Worm (Caenorhabditis elegans) whole organism, L1 larva: ENCODE measurements around the gene str-227.

ENCODE experiments used
- C04F5.9 ChIP-seq: sonication (generic microtip); optimal IDR thresholded peaks from 2 replicates; lab custom pipeline; 2016; ENCODE audit warnings: missing genetic modification characterization, missing compliant biosample characterization
- C16A3.4 ChIP-seq: fragments of 150-350 bp; optimal IDR thresholded peaks from 2 replicates; lab custom pipeline; 2014; ENCODE audit warnings: missing biosample characterization, missing genetic modification characterization
- aha-1 ChIP-seq: fragments of 150-350 bp; optimal IDR thresholded peaks from 2 replicates; lab custom pipeline; 2014; ENCODE audit warnings: missing biosample characterization, missing genetic modification characterization
- alr-1 ChIP-seq: fragments of 200-800 bp; sonication (Bioruptor generic); optimal IDR thresholded peaks from 2 replicates; lab custom pipeline; 2018; ENCODE audit warnings: borderline replicate concordance, mild to moderate bottlenecking, missing genetic modification characterization, missing compliant biosample characterization
- ama-1 ChIP-seq: fragments of 150-350 bp; optimal IDR thresholded peaks from 2 replicates; lab custom pipeline; 2014
- blmp-1 ChIP-seq: fragments of 150-350 bp; optimal IDR thresholded peaks from 2 replicates; lab custom pipeline; 2014; ENCODE audit warnings: missing biosample characterization, missing genetic modification characterization
- ceh-63 ChIP-seq: fragments of 200-800 bp; sonication (Bioruptor generic); optimal IDR thresholded peaks from 2 replicates; lab custom pipeline; 2018; ENCODE audit warnings: mild to moderate bottlenecking, missing genetic modification characterization, missing compliant biosample characterization
- ceh-90 ChIP-seq: sonication (generic microtip); optimal IDR thresholded peaks from 2 replicates; lab custom pipeline; 2016; ENCODE audit warnings: missing genetic modification characterization, missing compliant biosample characterization
- dpl-1 ChIP-seq, 3 experiments: fragments of 150-350 bp in 2 of 3; sonication (generic microtip) in 1 of 3; optimal IDR thresholded peaks; 2 replicates each; lab custom pipeline; 2014 to 2017; ENCODE audit warnings: missing biosample characterization in 3 of 3, missing genetic modification characterization in 3 of 3, missing genetic modification reagents in 3 of 3
- dsc-1 ChIP-seq: sonication (generic microtip); optimal IDR thresholded peaks from 2 replicates; lab custom pipeline; 2016; ENCODE audit warnings: mild to moderate bottlenecking, missing genetic modification characterization, missing compliant biosample characterization
- egl-13 ChIP-seq: sonication (generic microtip); optimal IDR thresholded peaks from 2 replicates; lab custom pipeline; 2016; ENCODE audit warnings: missing genotype, missing genetic modification reagents, missing genetic modification characterization, missing compliant biosample characterization
- elt-2 ChIP-seq: sonication (generic microtip); optimal IDR thresholded peaks from 2 replicates; lab custom pipeline; 2016; ENCODE audit warnings: missing genetic modification characterization, mild to moderate bottlenecking, inconsistent platforms, missing compliant biosample characterization, missing genetic modification reagents
- elt-3 ChIP-seq, 6 experiments: fragments of 150-350 bp in 1 of 6; sonication (generic microtip); optimal IDR thresholded peaks; 2 replicates each; lab custom pipeline; 2017 to 2018; ENCODE audit warnings: missing biosample characterization in 6 of 6, missing genetic modification characterization in 6 of 6, inconsistent platforms in 1 of 6
- fkh-8 ChIP-seq: sonication (generic microtip); optimal IDR thresholded peaks from 2 replicates; lab custom pipeline; 2016; ENCODE audit warnings: mild to moderate bottlenecking, missing genetic modification characterization, missing compliant biosample characterization
- grh-1 ChIP-seq: fragments of 200-800 bp; sonication (Bioruptor generic); IDR thresholded peaks from 2 replicates; pipeline ENCODE4 v1.3.6; 2022; ENCODE audit warnings: missing genetic modification reagents, missing genetic modification characterization, missing compliant biosample characterization
- hlh-17 ChIP-seq: fragments of 200-800 bp; sonication (Bioruptor generic); optimal IDR thresholded peaks from 2 replicates; lab custom pipeline; 2018; ENCODE audit warnings: missing genetic modification characterization, mild to moderate bottlenecking, missing compliant biosample characterization, moderate library complexity, borderline replicate concordance
- hpl-2 ChIP-seq: fragments of 150-350 bp; optimal IDR thresholded peaks from 2 replicates; lab custom pipeline; 2014; ENCODE audit warnings: missing biosample characterization, missing genetic modification reagents, missing genetic modification characterization
- irx-1 ChIP-seq: sonication (generic microtip); optimal IDR thresholded peaks from 2 replicates; lab custom pipeline; 2016; ENCODE audit warnings: missing genetic modification characterization, missing compliant biosample characterization
- isw-1 ChIP-seq: fragments of 200-800 bp; sonication (Bioruptor generic); IDR thresholded peaks from 2 replicates; pipeline ENCODE4 v1.3.6; 2022; ENCODE audit warnings: missing genetic modification characterization, missing compliant biosample characterization
- jun-1 ChIP-seq: fragments of 150-350 bp; optimal IDR thresholded peaks from 2 replicates; lab custom pipeline; 2014; ENCODE audit warnings: missing biosample characterization, missing genetic modification reagents, missing genetic modification characterization
- lin-35 ChIP-seq, 2 experiments: fragments of 150-350 bp; optimal IDR thresholded peaks; 2 replicates each; lab custom pipeline; 2014; ENCODE audit warnings: missing biosample characterization in 2 of 2, missing genetic modification characterization in 2 of 2, missing genetic modification reagents in 2 of 2
- lin-39 ChIP-seq: fragments of 150-350 bp; optimal IDR thresholded peaks from 2 replicates; lab custom pipeline; 2014; ENCODE audit warnings: missing biosample characterization, missing genetic modification reagents, missing genetic modification characterization
- mab-9 ChIP-seq: fragments of 200-800 bp; sonication (Bioruptor generic); IDR thresholded peaks from 2 replicates; pipeline ENCODE4 v1.3.6; 2022; ENCODE audit warnings: missing genetic modification reagents, missing genetic modification characterization, missing compliant biosample characterization
- mep-1 ChIP-seq: fragments of 150-350 bp; optimal IDR thresholded peaks from 2 replicates; lab custom pipeline; 2014; ENCODE audit warnings: missing biosample characterization, missing genetic modification characterization
- nhr-11 ChIP-seq: fragments of 150-350 bp; optimal IDR thresholded peaks from 2 replicates; lab custom pipeline; 2014; ENCODE audit warnings: missing biosample characterization, missing genetic modification characterization
- nhr-12 ChIP-seq: sonication (generic microtip); optimal IDR thresholded peaks from 2 replicates; lab custom pipeline; 2017; ENCODE audit warnings: missing biosample characterization, missing genetic modification characterization
- nhr-19 ChIP-seq: fragments of 200-800 bp; sonication (Bioruptor generic); conservative IDR thresholded peaks from 2 replicates; pipeline ENCODE4 v1.3.6; 2022; ENCODE audit warnings: missing genetic modification characterization, missing compliant biosample characterization
- nhr-20 ChIP-seq: sonication (generic microtip); optimal IDR thresholded peaks from 2 replicates; lab custom pipeline; 2016; ENCODE audit warnings: mild to moderate bottlenecking, missing genetic modification characterization, missing compliant biosample characterization
- nhr-71 ChIP-seq: sonication (generic microtip); optimal IDR thresholded peaks from 2 replicates; lab custom pipeline; 2016; ENCODE audit warnings: mild to moderate bottlenecking, missing genetic modification characterization, moderate library complexity, missing compliant biosample characterization
- nhr-85 ChIP-seq: sonication (generic microtip); peaks from one replicate; lab custom pipeline; 2016; ENCODE audit warnings: missing genetic modification characterization, inconsistent platforms, missing compliant biosample characterization
- nhr-90 ChIP-seq: sonication (generic microtip); optimal IDR thresholded peaks from 2 replicates; lab custom pipeline; 2016; ENCODE audit warnings: mild to moderate bottlenecking, missing genetic modification characterization, missing compliant biosample characterization; ENCODE audit not compliant: poor library complexity
- pag-3 ChIP-seq: sonication (generic microtip); optimal IDR thresholded peaks from 2 replicates; lab custom pipeline; 2017; ENCODE audit warnings: missing genetic modification characterization, mild to moderate bottlenecking, missing compliant biosample characterization, antibody characterized with exemption, borderline replicate concordance; ENCODE audit not compliant: insufficient read depth
- pqm-1 ChIP-seq: sonication (generic microtip); optimal IDR thresholded peaks from 3 replicates; lab custom pipeline; 2017; ENCODE audit warnings: missing biosample characterization, missing genetic modification characterization
- rnt-1 ChIP-seq: sonication (generic microtip); optimal IDR thresholded peaks from 2 replicates; lab custom pipeline; 2016; ENCODE audit warnings: mild to moderate bottlenecking, missing genetic modification characterization, moderate library complexity, missing compliant biosample characterization
- skn-1 ChIP-seq: fragments of 150-350 bp; optimal IDR thresholded peaks from 2 replicates; lab custom pipeline; 2014; ENCODE audit warnings: missing biosample characterization, missing genetic modification characterization
- snu-23 ChIP-seq: sonication (generic microtip); optimal IDR thresholded peaks from 2 replicates; lab custom pipeline; 2016; ENCODE audit warnings: missing genetic modification characterization, missing compliant biosample characterization
- sox-4 ChIP-seq: sonication (generic microtip); optimal IDR thresholded peaks from 2 replicates; lab custom pipeline; 2016; ENCODE audit warnings: missing genetic modification characterization, missing compliant biosample characterization
- sptf-1 ChIP-seq: fragments of 150-350 bp; optimal IDR thresholded peaks from 2 replicates; lab custom pipeline; 2014; ENCODE audit warnings: missing biosample characterization, missing genetic modification characterization
- sup-37 ChIP-seq: fragments of 200-800 bp; sonication (Bioruptor generic); optimal IDR thresholded peaks from 2 replicates; lab custom pipeline; 2018; ENCODE audit warnings: mild to moderate bottlenecking, missing genetic modification characterization, missing compliant biosample characterization
- tbx-2 ChIP-seq: sonication (generic microtip); optimal IDR thresholded peaks from 2 replicates; lab custom pipeline; 2016; ENCODE audit warnings: missing genetic modification characterization, missing compliant biosample characterization
- tlp-1 ChIP-seq: fragments of 150-350 bp; optimal IDR thresholded peaks from 2 replicates; lab custom pipeline; 2014; ENCODE audit warnings: missing biosample characterization, missing genetic modification characterization
- unc-130 ChIP-seq: fragments of 150-350 bp; optimal IDR thresholded peaks from 2 replicates; lab custom pipeline; 2017; ENCODE audit warnings: missing biosample characterization, missing genetic modification characterization, inconsistent platforms
- unc-30 ChIP-seq: sonication (generic microtip); optimal IDR thresholded peaks from 2 replicates; lab custom pipeline; 2017; ENCODE audit warnings: missing biosample characterization, missing genetic modification characterization
- ztf-11 ChIP-seq, 2 experiments: sonication (generic microtip); optimal IDR thresholded peaks; 2 replicates each; lab custom pipeline; 2016 to 2017; ENCODE audit warnings: missing genetic modification characterization in 2 of 2, missing biosample characterization in 1 of 2, missing compliant biosample characterization in 1 of 2
- ztf-4 ChIP-seq: fragments of 150-350 bp; optimal IDR thresholded peaks from 2 replicates; lab custom pipeline; 2014; ENCODE audit warnings: missing biosample characterization, missing genetic modification characterization

str-227 gene

DNA sequence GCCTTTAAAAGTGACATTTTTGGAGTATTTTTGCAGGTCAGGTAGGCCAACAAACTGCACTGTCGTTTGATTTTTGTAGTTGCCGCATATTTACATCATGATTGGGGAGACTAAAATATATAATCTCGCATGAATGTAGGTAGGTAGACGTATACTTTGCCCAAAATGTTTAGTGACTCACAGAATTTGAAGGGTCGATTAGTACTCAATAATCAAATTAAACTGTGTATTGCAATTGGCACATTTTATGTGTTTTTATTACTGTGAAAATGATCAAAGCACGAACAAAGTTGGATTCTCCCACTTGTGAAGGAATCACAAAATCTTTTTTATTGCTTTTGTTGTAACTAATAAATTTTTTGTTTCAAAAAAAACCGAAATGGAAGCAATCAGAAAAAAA, 21.1 kb upstream of the str-227 start, which contains the start of gene C07G3.15:
TSS of gene C07G3.15 (minus strand) at position 101 of the 400 bp plus-strand sequence.
- TF ChIP-seq unc-130 (tag; lab: Kevin White, UChicago) (no peak), tbx-2 (tag; lab: Kevin White, UChicago) (no peak), ama-1 (lab: Kevin White, UChicago) (no peak), isw-1 (GFP tag; lab: Robert Waterston, UW) (no peak), pag-3 (tag; lab: Kevin White, UChicago) (no peak), nhr-12 (tag; lab: Kevin White, UChicago) (no peak), nhr-85 (tag; lab: Kevin White, UChicago) (no peak)
- TF ChIP-seq, all 84 proteins: peak for 0

DNA sequence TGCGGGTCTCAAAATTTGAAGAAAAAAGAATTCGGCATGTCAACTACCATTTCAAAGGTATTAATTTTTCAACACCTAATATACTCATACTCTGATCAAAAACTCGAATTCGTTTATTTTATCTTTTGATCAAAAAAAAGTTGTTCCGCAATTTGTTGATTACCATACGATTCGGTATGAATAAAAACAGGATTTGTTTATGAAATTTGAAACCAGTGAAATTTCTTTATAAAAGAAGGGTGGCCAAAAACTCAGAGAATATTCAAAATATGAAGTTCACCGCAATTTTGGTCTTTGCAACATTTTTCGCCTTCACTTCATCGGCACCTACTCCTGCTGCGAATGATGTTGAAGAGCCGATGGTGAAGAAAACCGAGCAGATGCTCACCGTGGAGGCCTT, 16.0 kb upstream of the str-227 start, which contains the start of the genes C07G3.8 and C07G3.10:
TSS of gene C07G3.8 (minus strand) at position 101 of the 400 bp plus-strand sequence.
TSS of gene C07G3.10 (plus strand) at position 270 of the 400 bp plus-strand sequence.
- no peak for TF ChIP-seq unc-30 (tag; lab: Kevin White, UChicago)
- TF ChIP-seq ama-1 (lab: Kevin White, UChicago): no peak
- no peak for TF ChIP-seq C04F5.9 (tag; lab: Kevin White, UChicago)
- no peak for TF ChIP-seq ceh-63 (GFP tag; lab: Kevin White, UChicago)
- no peak for TF ChIP-seq C16A3.4 (tag; lab: Kevin White, UChicago)
- no peak for TF ChIP-seq dsc-1
- TF ChIP-seq nhr-71 (tag; lab: Kevin White, UChicago): no peak
- TF ChIP-seq, all 84 proteins: peak for 0

DNA sequence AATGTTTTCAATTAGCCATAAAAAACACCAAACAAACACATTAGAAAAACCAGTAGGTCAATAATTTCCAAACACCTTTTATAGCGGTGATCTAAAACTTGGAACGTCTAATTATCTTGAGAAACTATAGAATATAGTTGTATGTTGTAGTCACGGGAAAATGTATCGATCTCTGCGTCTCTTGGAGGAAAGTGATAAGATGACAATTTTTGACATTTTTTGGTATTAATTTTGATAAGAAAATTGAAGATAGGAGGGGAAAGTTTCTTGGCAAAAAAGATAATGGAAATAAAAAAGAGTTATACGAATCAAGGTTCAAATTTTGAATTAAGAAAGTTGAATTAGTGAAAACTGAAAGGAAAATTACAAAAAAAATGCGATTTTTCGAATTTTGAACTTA, 12.2 kb upstream of the str-227 start:
- TF ChIP-seq rnt-1 (no peak), mab-9 (no peak), irx-1 (no peak), skn-1 (tag; lab: Kevin White, UChicago) (peak; percentile 40), snu-23 (no peak), elt-3 (tag; optimal IDR thresholded peaks at IDR 0.05; lab: Kevin White, UChicago) (peak in 4 of 6 experiments; percentile 7 to 79 (median 54)), ceh-90 (tag; lab: Kevin White, UChicago) (no peak), nhr-90 (tag; lab: Kevin White, UChicago) (peak; percentile 28), ceh-63 (GFP tag; lab: Kevin White, UChicago) (no peak), nhr-71 (tag; lab: Kevin White, UChicago) (no peak), egl-13 (tag; lab: Kevin White, UChicago) (no peak), C16A3.4 (tag; lab: Kevin White, UChicago) (no peak), hlh-17 (GFP tag; lab: Kevin White, UChicago) (no peak), ztf-11 (tag; optimal IDR thresholded peaks at IDR 0.05; lab: Kevin White, UChicago) (no peak), C04F5.9 (tag; lab: Kevin White, UChicago) (no peak), dpl-1 (GFP tag; optimal IDR thresholded peaks at IDR 0.05; lab: Kevin White, UChicago) (peak in 1 of 3 experiments; percentile 17), nhr-20 (peak; percentile 84), elt-2 (tag; lab: Kevin White, UChicago) (peak; percentile 91), alr-1 (no peak), sox-4 (tag; lab: Kevin White, UChicago) (no peak), lin-39 (tag; lab: Kevin White, UChicago) (no peak), tlp-1 (tag; lab: Kevin White, UChicago) (peak; percentile 48), sup-37 (no peak), hpl-2 (GFP tag; lab: Kevin White, UChicago) (no peak), nhr-11 (no peak), sptf-1 (tag; lab: Kevin White, UChicago) (no peak), aha-1 (no peak), nhr-85 (tag; lab: Kevin White, UChicago) (peak; percentile 74), grh-1 (GFP tag; lab: Robert Waterston, UW) (no peak), pqm-1 (peak; percentile 47), jun-1 (tag; lab: Kevin White, UChicago) (no peak), nhr-19 (GFP tag; lab: Robert Waterston, UW) (no peak), fkh-8 (tag; lab: Kevin White, UChicago) (no peak), lin-35 (GFP tag; optimal IDR thresholded peaks at IDR 0.05; lab: Kevin White, UChicago) (peak in 1 of 2 experiments; percentile 28), ama-1 (lab: Kevin White, UChicago) (no peak), mep-1 (peak; percentile 0), unc-130 (tag; lab: Kevin White, UChicago) (no peak), blmp-1 (tag; lab: Kevin White, UChicago) (peak; percentile 86), ztf-4 (tag; lab: Kevin White, UChicago) (no peak), pag-3 (tag; lab: Kevin White, UChicago) (no peak)
- TF ChIP-seq, all 84 proteins: peak for 12
